Fruit fly (Drosophila melanogaster) whole organism, pupa: ENCODE results near the gene Gnf1.

ENCODE experiments used
- CG10348 ChIP-seq: fragments of 200-800 bp; sonication (Bioruptor generic); IDR thresholded peaks from 2 replicates; pipeline ENCODE4 v1.3.6; 2022; ENCODE audit warnings: missing biosample characterization, missing genetic modification characterization
- CG12605 ChIP-seq: fragments of 200-800 bp; sonication (Bioruptor generic); IDR thresholded peaks from 2 replicates; pipeline ENCODE4 v1.3.6; 2022; ENCODE audit warnings: missing biosample characterization, missing genetic modification characterization
- CG13204 ChIP-seq: fragments of 200-800 bp; sonication (Bioruptor generic); optimal IDR thresholded peaks from 2 replicates; lab custom pipeline; 2018; ENCODE audit warnings: missing biosample characterization, mild to moderate bottlenecking, missing genetic modification characterization, moderate library complexity
- CG14655 ChIP-seq: fragments of 200-800 bp; sonication (Bioruptor generic); optimal IDR thresholded peaks from 3 replicates; lab custom pipeline; 2017; ENCODE audit warnings: mild to moderate bottlenecking, missing biosample characterization, missing genetic modification reagents, missing genetic modification characterization
- CG15710 ChIP-seq: fragments of 200-800 bp; sonication (Bioruptor generic); optimal IDR thresholded peaks from 2 replicates; lab custom pipeline; 2018; ENCODE audit warnings: missing biosample characterization, mild to moderate bottlenecking, missing genetic modification characterization, moderate library complexity
- CG17806 ChIP-seq: fragments of 200-800 bp; sonication (Bioruptor generic); optimal IDR thresholded peaks from 2 replicates; lab custom pipeline; 2018; ENCODE audit warnings: missing biosample characterization, mild to moderate bottlenecking, missing genetic modification characterization, moderate library complexity
- CG32121 ChIP-seq: fragments of 200-800 bp; sonication (Bioruptor generic); IDR thresholded peaks from 2 replicates; pipeline ENCODE4 v1.3.6; 2022; ENCODE audit warnings: missing biosample characterization, missing genetic modification characterization
- CG34367 ChIP-seq: fragments of 200-800 bp; sonication (Bioruptor generic); optimal IDR thresholded peaks from 2 replicates; lab custom pipeline; 2018; ENCODE audit warnings: missing biosample characterization, mild to moderate bottlenecking, missing genetic modification characterization
- CG4496 ChIP-seq: fragments of 200-800 bp; sonication (Bioruptor generic); IDR thresholded peaks from 3 replicates; pipeline ENCODE4 v1.3.6; 2022; ENCODE audit warnings: missing biosample characterization, missing genetic modification characterization
- CG8159 ChIP-seq: fragments of 200-800 bp; sonication (Bioruptor generic); optimal IDR thresholded peaks from 3 replicates; lab custom pipeline; 2018; ENCODE audit warnings: missing biosample characterization, mild to moderate bottlenecking, missing genetic modification characterization, moderate library complexity
- CG8301 ChIP-seq: fragments of 200-800 bp; sonication (Bioruptor generic); optimal IDR thresholded peaks from 2 replicates; lab custom pipeline; 2018; ENCODE audit warnings: missing biosample characterization, mild to moderate bottlenecking, missing genetic modification characterization
- CG9948 ChIP-seq: fragments of 200-800 bp; sonication (Bioruptor generic); optimal IDR thresholded peaks from 2 replicates; lab custom pipeline; 2018; ENCODE audit warnings: missing biosample characterization, mild to moderate bottlenecking, missing genetic modification characterization, moderate library complexity
- D1 ChIP-seq: fragments of 200-800 bp; sonication (Bioruptor generic); optimal IDR thresholded peaks from 2 replicates; lab custom pipeline; 2018; ENCODE audit warnings: missing biosample characterization, mild to moderate bottlenecking, missing genetic modification characterization, moderate library complexity
- EcR ChIP-seq: fragments of 200-800 bp; sonication (Bioruptor generic); optimal IDR thresholded peaks from 3 replicates; lab custom pipeline; 2019; ENCODE audit warnings: missing biosample characterization, missing genetic modification characterization, mild to moderate bottlenecking, moderate library complexity, missing genetic modification reagents
- Ets98B ChIP-seq: fragments of 200-800 bp; sonication (Bioruptor generic); IDR thresholded peaks from 2 replicates; pipeline ENCODE4 v1.3.6; 2022; ENCODE audit warnings: missing biosample characterization, missing genetic modification characterization
- Pif1A ChIP-seq: fragments of 200-800 bp; sonication (Bioruptor generic); optimal IDR thresholded peaks from 3 replicates; lab custom pipeline; 2016; ENCODE audit warnings: missing biosample characterization, missing genetic modification characterization
- Pif1B ChIP-seq: fragments of 200-800 bp; sonication (Bioruptor generic); optimal IDR thresholded peaks from 3 replicates; lab custom pipeline; 2016; ENCODE audit warnings: missing biosample characterization, missing genetic modification characterization
- Snoo ChIP-seq: fragments of 200-800 bp; sonication (Bioruptor generic); optimal IDR thresholded peaks from 3 replicates; lab custom pipeline; 2017; ENCODE audit warnings: missing biosample characterization, mild to moderate bottlenecking, missing genetic modification characterization, inconsistent platforms
- fd96Ca ChIP-seq: fragments of 200-800 bp; sonication (Bioruptor generic); IDR thresholded peaks from 3 replicates; pipeline ENCODE4 v1.3.6; 2022; ENCODE audit warnings: missing biosample characterization, missing genetic modification characterization
- gl ChIP-seq: fragments of 200-800 bp; sonication (Bioruptor generic); optimal IDR thresholded peaks from 2 replicates; lab custom pipeline; 2018; ENCODE audit warnings: missing biosample characterization, mild to moderate bottlenecking, missing genetic modification characterization
- rn ChIP-seq: fragments of 200-800 bp; sonication (Bioruptor generic); IDR thresholded peaks from 2 replicates; pipeline ENCODE4 v1.3.6; 2022; ENCODE audit warnings: missing biosample characterization, missing genetic modification characterization

Gene Gnf1

dm6 chr3R:4901782-4902181 is 4.6 kb upstream of the Gnf1 start:
- TF ChIP-seq Pif1B (GFP tag; lab: Kevin White, UChicago) (peak; percentile 24), CG34367 (tag; lab: Kevin White, UChicago) (peak; percentile 39), Snoo (tag; lab: Kevin White, UChicago) (no peak), CG9948 (peak; percentile 44), EcR (GFP tag; lab: Kevin White, UChicago) (no peak), CG13204 (GFP tag; lab: Kevin White, UChicago) (no peak), CG32121 (no peak), Pif1A (GFP tag; lab: Kevin White, UChicago) (peak; percentile 1), CG8301 (tag; lab: Kevin White, UChicago) (peak; percentile 12), CG15710 (tag; lab: Kevin White, UChicago) (peak; percentile 35), CG17806 (peak; percentile 51), CG8159 (tag; lab: Kevin White, UChicago) (peak; percentile 51), CG4496 (GFP tag; lab: Robert Waterston, UW) (no peak)

dm6 chr3R:4903565-4903964 is 2.9 kb upstream of the Gnf1 start:
- TF ChIP-seq D1 (tag; lab: Kevin White, UChicago) (no peak), CG8159 (tag; lab: Kevin White, UChicago) (no peak)

- TF ChIP-seq CG8301 (tag; lab: Kevin White, UChicago) (no peak), rn (GFP tag; lab: Robert Waterston, UW) (no peak), CG13204 (GFP tag; lab: Kevin White, UChicago) (no peak), EcR (GFP tag; lab: Kevin White, UChicago) (no peak), Snoo (tag; lab: Kevin White, UChicago) (no peak), CG9948 (no peak), Pif1A (GFP tag; lab: Kevin White, UChicago) (no peak), CG15710 (tag; lab: Kevin White, UChicago) (no peak), CG17806 (no peak), CG10348 (GFP tag; lab: Robert Waterston, UW) (no peak), CG12605 (no peak), fd96Ca (GFP tag; lab: Robert Waterston, UW) (no peak), CG14655 (no peak), Ets98B (GFP tag; lab: Robert Waterston, UW) (no peak)
These were observed 1.6 kb upstream of the Gnf1 start for dm6 chr3R:4904844-4905243.

dm6 chr3R:4906627-4906940 is 162 bp downstream of the Gnf1 start:
- TF ChIP-seq CG15710 (tag; lab: Kevin White, UChicago), result no peak
- TF ChIP-seq D1 (tag; lab: Kevin White, UChicago), result no peak
- peak; percentile 6 for TF ChIP-seq EcR (GFP tag; lab: Kevin White, UChicago)
- TF ChIP-seq CG12605, result no peak
- no peak for TF ChIP-seq CG10348 (GFP tag; lab: Robert Waterston, UW)
- no peak for TF ChIP-seq CG13204 (GFP tag; lab: Kevin White, UChicago)

dm6 chr3R:4910365-4910810 is 4.0 kb downstream of the Gnf1 start, which contains the start of gene Cdep:
Cdep (plus strand) TSS chr3R:4910552.
- TF ChIP-seq CG32121, result peak; percentile 14; the same call in 1 of the 2 replicates
- no peak for TF ChIP-seq gl (tag; lab: Kevin White, UChicago)
- peak; percentile 28; the same call in 1 of the 2 replicates for TF ChIP-seq CG12605
- peak; percentile 12 for TF ChIP-seq CG17806
- TF ChIP-seq CG9948, result no peak
- TF ChIP-seq CG15710 (tag; lab: Kevin White, UChicago), result no peak
- peak; percentile 13 for TF ChIP-seq Snoo (tag; lab: Kevin White, UChicago)
- peak; percentile 19 for TF ChIP-seq CG8159 (tag; lab: Kevin White, UChicago)
- TF ChIP-seq Pif1A (GFP tag; lab: Kevin White, UChicago), result peak; percentile 14
- peak; percentile 44 for TF ChIP-seq D1 (tag; lab: Kevin White, UChicago)
- peak; percentile 37; the same call in 1 of the 2 replicates for TF ChIP-seq Ets98B (GFP tag; lab: Robert Waterston, UW)
- TF ChIP-seq CG4496 (GFP tag; lab: Robert Waterston, UW), result peak; percentile 67

dm6 chr3R:4910839-4911341 is 4.5 kb downstream of the Gnf1 start:
- no peak for TF ChIP-seq CG17806
- peak; percentile 74 for TF ChIP-seq EcR (GFP tag; lab: Kevin White, UChicago)
- peak; percentile 48; the same call in 1 of the 2 replicates for TF ChIP-seq Ets98B (GFP tag; lab: Robert Waterston, UW)
- TF ChIP-seq CG13204 (GFP tag; lab: Kevin White, UChicago), result peak; percentile 94
- peak; percentile 60; the same call in 2 of the 3 replicates for TF ChIP-seq fd96Ca (GFP tag; lab: Robert Waterston, UW)
- TF ChIP-seq Snoo (tag; lab: Kevin White, UChicago), result no peak
- peak; percentile 76 for TF ChIP-seq CG4496 (GFP tag; lab: Robert Waterston, UW)
- peak; percentile 31 for TF ChIP-seq gl (tag; lab: Kevin White, UChicago)

dm6 chr3R:4912130-4912549 is 5.7 kb downstream of the Gnf1 start:
- TF ChIP-seq CG13204 (GFP tag; lab: Kevin White, UChicago), result peak; percentile 36
- TF ChIP-seq Pif1A (GFP tag; lab: Kevin White, UChicago), result peak; percentile 66
- TF ChIP-seq CG14655, result no peak
- TF ChIP-seq CG8159 (tag; lab: Kevin White, UChicago), result peak; percentile 58
- peak; percentile 59 for TF ChIP-seq Ets98B (GFP tag; lab: Robert Waterston, UW)
- no peak for TF ChIP-seq D1 (tag; lab: Kevin White, UChicago)
- TF ChIP-seq CG8301 (tag; lab: Kevin White, UChicago), result peak; percentile 52
- peak; percentile 66 for TF ChIP-seq Pif1B (GFP tag; lab: Kevin White, UChicago)
- TF ChIP-seq CG9948, result peak; percentile 34
- no peak for TF ChIP-seq rn (GFP tag; lab: Robert Waterston, UW)
- TF ChIP-seq CG32121, result peak; percentile 52; the same call in 1 of the 2 replicates
- TF ChIP-seq CG34367 (tag; lab: Kevin White, UChicago), result peak; percentile 62
- TF ChIP-seq CG12605, result no peak
- TF ChIP-seq fd96Ca (GFP tag; lab: Robert Waterston, UW), result peak; percentile 74; the same call in 2 of the 3 replicates
- peak; percentile 84 for TF ChIP-seq CG4496 (GFP tag; lab: Robert Waterston, UW)
- peak; percentile 29 for TF ChIP-seq gl (tag; lab: Kevin White, UChicago)
- TF ChIP-seq CG17806, result peak; percentile 58
- TF ChIP-seq CG15710 (tag; lab: Kevin White, UChicago), result peak; percentile 67
- peak; percentile 14 for TF ChIP-seq EcR (GFP tag; lab: Kevin White, UChicago)
- TF ChIP-seq Snoo (tag; lab: Kevin White, UChicago), result peak; percentile 62
- TF ChIP-seq CG10348 (GFP tag; lab: Robert Waterston, UW), result no peak
